Worm (Caenorhabditis elegans) whole organism, L4 larva: Measurements from ENCODE around the gene R13A1.5.

Experiments
- F10B5.3 ChIP-seq: sonication (generic microtip); optimal IDR thresholded peaks from 2 replicates; lab custom pipeline; 2016; ENCODE audit warnings: mild to moderate bottlenecking, missing genetic modification characterization, missing compliant biosample characterization
- F26F4.8 ChIP-seq: fragments of 200-800 bp; sonication (Bioruptor generic); conservative IDR thresholded peaks from 2 replicates; pipeline ENCODE4 v1.3.6; 2022; ENCODE audit warnings: missing genetic modification characterization, missing compliant biosample characterization
- F49E8.2 ChIP-seq: sonication (generic microtip); optimal IDR thresholded peaks from 2 replicates; lab custom pipeline; 2016; ENCODE audit warnings: missing compliant biosample characterization, mild to moderate bottlenecking, missing genetic modification characterization, borderline replicate concordance
- R02D3.7 ChIP-seq: fragments of 150-350 bp; sonication (generic microtip); optimal IDR thresholded peaks from 3 replicates; lab custom pipeline; 2014; ENCODE audit warnings: missing biosample characterization, missing genetic modification characterization
- Y48G9A.11 ChIP-seq: fragments of 200-800 bp; sonication (Bioruptor generic); IDR thresholded peaks from 2 replicates; pipeline ENCODE4 v1.3.6; 2022; ENCODE audit warnings: missing genetic modification reagents, missing genetic modification characterization, missing compliant biosample characterization
- Y5F2A.4 ChIP-seq: fragments of 200-800 bp; sonication (Bioruptor generic); optimal IDR thresholded peaks from 2 replicates; lab custom pipeline; 2018; ENCODE audit warnings: mild to moderate bottlenecking, missing genetic modification characterization, missing compliant biosample characterization
- ZK546.5 ChIP-seq, 2 experiments: sonication (generic microtip); optimal IDR thresholded peaks; 2 replicates each; lab custom pipeline; 2017; ENCODE audit warnings: missing biosample characterization in 2 of 2, missing genetic modification characterization in 2 of 2
- ama-1 ChIP-seq: fragments of 150-350 bp; optimal IDR thresholded peaks from 2 replicates; lab custom pipeline; 2014; ENCODE audit warnings: inconsistent platforms, mixed read lengths
- arid-1 ChIP-seq: fragments of 200-800 bp; sonication (Bioruptor generic); conservative IDR thresholded peaks from 2 replicates; pipeline ENCODE4 v1.3.6; 2022; ENCODE audit warnings: missing genetic modification reagents, missing genetic modification characterization, missing compliant biosample characterization
- attf-4 ChIP-seq: sonication (generic microtip); optimal IDR thresholded peaks from 3 replicates; lab custom pipeline; 2017; ENCODE audit warnings: missing biosample characterization, missing genetic modification characterization
- ceh-62 ChIP-seq: sonication (generic microtip); optimal IDR thresholded peaks from 2 replicates; lab custom pipeline; 2017; ENCODE audit warnings: missing biosample characterization, missing genetic modification characterization
- daf-19 ChIP-seq: fragments of 200-800 bp; sonication (Bioruptor generic); conservative IDR thresholded peaks from 2 replicates; pipeline ENCODE4 v1.3.6; 2022; ENCODE audit warnings: missing genetic modification characterization, missing compliant biosample characterization
- daf-8 ChIP-seq: fragments of 200-800 bp; sonication (Bioruptor generic); IDR thresholded peaks from 2 replicates; pipeline ENCODE4 v1.3.6; 2022; ENCODE audit warnings: missing genetic modification characterization, missing compliant biosample characterization
- dmd-9 ChIP-seq: fragments of 200-800 bp; sonication (Bioruptor generic); IDR thresholded peaks from 2 replicates; pipeline ENCODE4 v1.3.6; 2022; ENCODE audit warnings: missing genetic modification reagents, missing genetic modification characterization, missing compliant biosample characterization
- dpl-1 ChIP-seq: fragments of 150-350 bp; optimal IDR thresholded peaks from 2 replicates; lab custom pipeline; 2014; ENCODE audit warnings: missing biosample characterization, missing genetic modification reagents, missing genetic modification characterization
- dve-1 ChIP-seq: sonication (generic microtip); optimal IDR thresholded peaks from 2 replicates; lab custom pipeline; 2017; ENCODE audit warnings: antibody characterized with exemption, mild to moderate bottlenecking, missing genetic modification characterization, missing compliant biosample characterization; ENCODE audit not compliant: insufficient read depth
- egl-27 ChIP-seq: sonication (generic microtip); optimal IDR thresholded peaks from 3 replicates; lab custom pipeline; 2017; ENCODE audit warnings: missing biosample characterization, missing genetic modification reagents, missing genetic modification characterization
- fos-1 ChIP-seq: fragments of 150-350 bp; optimal IDR thresholded peaks from 2 replicates; lab custom pipeline; 2014; ENCODE audit warnings: missing biosample characterization, missing genetic modification characterization
- gei-8 ChIP-seq: fragments of 200-800 bp; sonication (Bioruptor generic); optimal IDR thresholded peaks from 2 replicates; lab custom pipeline; 2018; ENCODE audit warnings: mild to moderate bottlenecking, missing genetic modification characterization, missing compliant biosample characterization
- hlh-11 ChIP-seq: fragments of 200-800 bp; sonication (Bioruptor generic); optimal IDR thresholded peaks from 2 replicates; lab custom pipeline; 2018; ENCODE audit warnings: mild to moderate bottlenecking, missing genetic modification characterization, missing compliant biosample characterization
- hlh-30 ChIP-seq: sonication (generic microtip); optimal IDR thresholded peaks from 2 replicates; lab custom pipeline; 2017; ENCODE audit warnings: antibody characterized with exemption, mild to moderate bottlenecking, missing genetic modification characterization, missing compliant biosample characterization; ENCODE audit not compliant: insufficient read depth
- lin-15B ChIP-seq: fragments of 150-350 bp; sonication (generic microtip); optimal IDR thresholded peaks from 3 replicates; lab custom pipeline; 2014; ENCODE audit warnings: missing biosample characterization, missing genetic modification characterization
- lin-39 ChIP-seq: fragments of 150-350 bp; optimal IDR thresholded peaks from 2 replicates; lab custom pipeline; 2014; ENCODE audit warnings: missing biosample characterization, missing genetic modification reagents, missing genetic modification characterization
- madf-9 ChIP-seq: fragments of 200-800 bp; sonication (Bioruptor generic); conservative IDR thresholded peaks from 2 replicates; pipeline ENCODE4 v1.3.6; 2022; ENCODE audit warnings: missing genetic modification reagents, missing genetic modification characterization, missing compliant biosample characterization
- mdl-1 ChIP-seq, 2 experiments: fragments of 150-350 bp in 1 of 2; sonication (generic microtip) in 1 of 2; optimal IDR thresholded peaks; 2 replicates each; lab custom pipeline; 2014 to 2017; ENCODE audit warnings: missing biosample characterization in 2 of 2, missing genetic modification characterization in 2 of 2
- mdt-29 ChIP-seq: fragments of 200-800 bp; sonication (Bioruptor generic); IDR thresholded peaks from 2 replicates; pipeline ENCODE4 v1.3.6; 2022; ENCODE audit warnings: missing genetic modification reagents, missing genetic modification characterization, missing compliant biosample characterization
- mes-2 ChIP-seq: sonication (generic microtip); optimal IDR thresholded peaks from 2 replicates; lab custom pipeline; 2016; ENCODE audit warnings: missing genotype, mild to moderate bottlenecking, missing genetic modification characterization, missing compliant biosample characterization; ENCODE audit not compliant: poor library complexity, severe bottlenecking
- mxl-2 ChIP-seq: fragments of 200-800 bp; sonication (Bioruptor generic); conservative IDR thresholded peaks from 2 replicates; pipeline ENCODE4 v1.3.6; 2022; ENCODE audit warnings: missing genetic modification reagents, missing genetic modification characterization, missing compliant biosample characterization
- mxl-3 ChIP-seq: fragments of 200-800 bp; sonication (Bioruptor generic); optimal IDR thresholded peaks from 2 replicates; lab custom pipeline; 2018; ENCODE audit warnings: mild to moderate bottlenecking, missing genetic modification characterization, missing compliant biosample characterization
- nhr-25 ChIP-seq: sonication (generic microtip); optimal IDR thresholded peaks from 2 replicates; lab custom pipeline; 2017; ENCODE audit warnings: missing genetic modification characterization, mild to moderate bottlenecking, missing compliant biosample characterization, antibody characterized with exemption, moderate library complexity, borderline replicate concordance; ENCODE audit not compliant: insufficient read depth
- nhr-42 ChIP-seq: fragments of 200-800 bp; sonication (Bioruptor generic); IDR thresholded peaks from 2 replicates; pipeline ENCODE4 v1.3.6; 2022; ENCODE audit warnings: missing genetic modification characterization, missing compliant biosample characterization
- nhr-76 ChIP-seq: fragments of 150-350 bp; optimal IDR thresholded peaks from 2 replicates; lab custom pipeline; 2014; ENCODE audit warnings: missing biosample characterization, missing genetic modification characterization
- nhr-77 ChIP-seq: fragments of 150-350 bp; optimal IDR thresholded peaks from 2 replicates; lab custom pipeline; 2014; ENCODE audit warnings: missing biosample characterization, missing genetic modification characterization
- pha-4 ChIP-seq, 2 experiments: fragments of 150-350 bp in 1 of 2; fragments of 200-800 bp in 1 of 2; sonication (Bioruptor generic) in 1 of 2; IDR thresholded peaks in 1 of 2; optimal IDR thresholded peaks in 1 of 2; 2 replicates each; pipeline versions ENCODE4 v1.3.6 to Lab custom; 2014 to 2022; ENCODE audit warnings: missing genetic modification characterization in 2 of 2, missing genetic modification reagents in 2 of 2, missing biosample characterization in 1 of 2, missing compliant biosample characterization in 1 of 2
- php-3 ChIP-seq: fragments of 200-800 bp; sonication (Bioruptor generic); IDR thresholded peaks from 2 replicates; pipeline ENCODE4 v1.3.6; 2022; ENCODE audit warnings: missing genetic modification reagents, missing genetic modification characterization, missing compliant biosample characterization
- pqm-1 ChIP-seq: sonication (generic microtip); optimal IDR thresholded peaks from 2 replicates; lab custom pipeline; 2017; ENCODE audit warnings: missing biosample characterization, missing genetic modification characterization
- rbr-2 ChIP-seq: sonication (generic microtip); optimal IDR thresholded peaks from 2 replicates; lab custom pipeline; 2016; ENCODE audit warnings: missing genotype, missing genetic modification characterization, missing compliant biosample characterization
- sdz-12 ChIP-seq: fragments of 200-800 bp; sonication (Bioruptor generic); optimal IDR thresholded peaks from 2 replicates; lab custom pipeline; 2018; ENCODE audit warnings: mild to moderate bottlenecking, missing genetic modification characterization, missing compliant biosample characterization
- skn-1 ChIP-seq: fragments of 150-350 bp; optimal IDR thresholded peaks from 2 replicates; lab custom pipeline; 2014; ENCODE audit warnings: missing biosample characterization, missing genetic modification characterization
- snpc-1.2 ChIP-seq: fragments of 200-800 bp; sonication (Bioruptor generic); IDR thresholded peaks from 2 replicates; pipeline ENCODE4 v1.3.6; 2022; ENCODE audit warnings: missing genetic modification reagents, missing genetic modification characterization, missing compliant biosample characterization
- spr-3 ChIP-seq: fragments of 200-800 bp; sonication (Bioruptor generic); optimal IDR thresholded peaks from 2 replicates; lab custom pipeline; 2018; ENCODE audit warnings: mild to moderate bottlenecking, missing genetic modification characterization, missing compliant biosample characterization
- unc-130 ChIP-seq: sonication (generic microtip); optimal IDR thresholded peaks from 2 replicates; lab custom pipeline; 2016; ENCODE audit warnings: missing genetic modification reagents, missing genetic modification characterization, missing compliant biosample characterization
- unc-39 ChIP-seq: sonication (generic microtip); optimal IDR thresholded peaks from 2 replicates; lab custom pipeline; 2017; ENCODE audit warnings: missing biosample characterization, missing genetic modification characterization
- unc-62 ChIP-seq, 3 experiments: fragments of 150-350 bp in 1 of 3; sonication (generic microtip); optimal IDR thresholded peaks in 2 of 3; peaks in 1 of 3; 1 replicate in 1 of 3; 2 replicates in 2 of 3; lab custom pipeline; 2014 to 2017; ENCODE audit warnings: missing biosample characterization in 3 of 3, missing genetic modification characterization in 3 of 3, missing genetic modification reagents in 3 of 3, missing genotype in 1 of 3

Gene R13A1.5

DNA sequence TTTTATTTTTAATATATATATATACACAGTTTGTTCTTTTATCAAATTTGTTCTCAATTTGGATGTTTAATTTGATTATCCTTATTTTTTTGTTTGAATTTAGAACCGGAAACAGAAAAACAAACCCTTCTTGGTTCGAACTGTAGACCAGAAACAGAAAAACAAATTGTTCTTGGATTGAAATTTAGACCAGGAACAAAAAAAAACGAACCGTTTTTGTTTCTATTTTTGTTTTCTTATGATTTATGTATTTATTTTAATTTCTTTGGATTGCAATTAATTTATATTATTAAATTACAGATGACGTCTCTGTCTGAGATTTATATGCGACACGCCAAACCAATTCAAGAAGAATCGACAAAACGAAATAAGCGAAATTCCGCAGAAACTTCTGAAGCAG is 16.3 kb downstream of the R13A1.5 start, which contains the start of gene C42D4.19:
Gene C42D4.19, plus strand, starts transcription at position 301 of the 400 bp plus-strand sequence.
- TF ChIP-seq nhr-42 (GFP tag; lab: Robert Waterston, UW), result no peak
- TF ChIP-seq mdl-1 (tag; optimal IDR thresholded peaks at IDR 0.05; lab: Kevin White, UChicago), result no peak
- TF ChIP-seq madf-9, result no peak
- no peak for TF ChIP-seq sdz-12 (GFP tag; lab: Kevin White, UChicago)
- TF ChIP-seq ceh-62 (tag; lab: Kevin White, UChicago), result no peak
- no peak for TF ChIP-seq mxl-2 (GFP tag; lab: Robert Waterston, UW)
- no peak for TF ChIP-seq attf-4 (tag; lab: Kevin White, UChicago)
- no peak for TF ChIP-seq unc-39 (tag; lab: Kevin White, UChicago)
- TF ChIP-seq nhr-76, result no peak
- no peak for TF ChIP-seq F10B5.3 (tag; lab: Kevin White, UChicago)
- no peak for TF ChIP-seq hlh-11
- TF ChIP-seq F26F4.8, result no peak
- no peak for TF ChIP-seq php-3 (GFP tag; lab: Robert Waterston, UW)
- no peak for TF ChIP-seq dmd-9 (GFP tag; lab: Robert Waterston, UW)
- no peak for TF ChIP-seq snpc-1.2 (GFP tag; lab: Robert Waterston, UW)
- TF ChIP-seq unc-130 (GFP tag; lab: Kevin White, UChicago), result no peak
- no peak for TF ChIP-seq daf-8 (GFP tag; lab: Robert Waterston, UW)
- TF ChIP-seq R02D3.7 (tag; lab: Kevin White, UChicago), result no peak
- TF ChIP-seq, all 104 proteins: peak for 0

DNA sequence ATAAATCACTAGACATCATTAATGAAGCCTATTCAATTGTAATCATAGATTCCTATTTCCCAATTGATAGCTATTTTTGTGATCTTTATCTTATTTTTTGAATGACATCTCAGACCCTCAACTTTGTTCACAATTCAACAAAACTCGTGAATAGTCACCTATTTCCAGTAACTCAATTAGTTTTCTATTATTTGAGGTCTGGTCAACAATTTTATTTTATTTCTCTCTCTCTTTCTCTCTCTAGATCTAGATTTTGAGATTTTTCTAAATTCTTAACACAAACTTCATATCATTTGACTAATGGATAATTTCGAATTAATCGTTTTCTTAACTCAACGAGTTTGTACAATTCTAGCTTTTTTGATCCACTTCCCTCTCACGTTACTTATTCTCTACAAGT is 18.2 kb downstream of the R13A1.5 start, which contains the start of gene str-1:
Gene str-1, plus strand, starts transcription at position 301 of the 400 bp plus-strand sequence.
- TF ChIP-seq F49E8.2, result no peak
- no peak for TF ChIP-seq php-3 (GFP tag; lab: Robert Waterston, UW)
- no peak for TF ChIP-seq ZK546.5 (tag; optimal IDR thresholded peaks at IDR 0.05; lab: Kevin White, UChicago)
- TF ChIP-seq rbr-2, result no peak
- no peak for TF ChIP-seq pha-4 (GFP tag; IDR thresholded peaks at IDR 0.05; lab: Robert Waterston, UW)
- TF ChIP-seq pha-4 (tag; optimal IDR thresholded peaks at IDR 0.05; lab: Kevin White, UChicago), result no peak
- no peak for TF ChIP-seq dve-1 (tag; lab: Kevin White, UChicago)
- TF ChIP-seq nhr-25, result no peak
- no peak for TF ChIP-seq lin-39
- no peak for TF ChIP-seq spr-3 (GFP tag; lab: Kevin White, UChicago)
- no peak for TF ChIP-seq daf-19 (GFP tag; lab: Robert Waterston, UW)
- no peak for TF ChIP-seq dpl-1 (GFP tag; lab: Kevin White, UChicago)
- TF ChIP-seq gei-8 (GFP tag; lab: Kevin White, UChicago), result no peak
- TF ChIP-seq pqm-1, result no peak
- no peak for TF ChIP-seq egl-27 (tag; lab: Kevin White, UChicago)
- TF ChIP-seq mes-2 (tag; lab: Kevin White, UChicago), result no peak
- TF ChIP-seq mdt-29 (GFP tag; lab: Robert Waterston, UW), result no peak
- TF ChIP-seq hlh-30 (tag; lab: Kevin White, UChicago), result no peak

DNA sequence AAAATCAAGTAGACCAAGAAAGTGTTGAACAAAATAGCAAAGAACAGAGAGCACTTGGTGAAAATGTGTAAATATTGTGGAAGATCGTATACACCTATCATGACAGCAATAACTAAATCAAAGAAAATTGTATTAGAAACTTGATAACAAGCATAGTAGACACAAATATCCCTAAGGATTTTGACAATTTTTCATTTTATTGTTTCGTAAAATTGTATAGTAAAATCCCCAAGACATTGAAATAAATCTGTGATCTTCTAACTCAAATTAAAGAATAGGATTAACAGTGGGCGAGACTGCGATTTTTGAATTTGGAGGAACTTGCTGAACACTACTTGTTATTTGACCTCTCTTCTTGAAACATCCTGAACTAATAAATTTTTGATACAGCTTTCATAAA is 20.4 kb downstream of the R13A1.5 start, which contains the start of gene str-220:
Gene str-220, minus strand, starts transcription at position 101 of the 400 bp plus-strand sequence.
- TF ChIP-seq mes-2 (tag; lab: Kevin White, UChicago) (no peak), unc-62 (GFP tag; optimal IDR thresholded peaks at IDR 0.05 in 1 of 2; lab: Kevin White, UChicago) (no peak), unc-62 (tag; optimal IDR thresholded peaks at IDR 0.05; lab: Kevin White, UChicago) (no peak), lin-15B (tag; lab: Kevin White, UChicago) (no peak), Y5F2A.4 (GFP tag; lab: Kevin White, UChicago) (no peak), mdl-1 (tag; optimal IDR thresholded peaks at IDR 0.05; lab: Kevin White, UChicago) (no peak), unc-130 (GFP tag; lab: Kevin White, UChicago) (no peak), skn-1 (tag; lab: Kevin White, UChicago) (no peak), arid-1 (GFP tag; lab: Robert Waterston, UW) (no peak), nhr-77 (no peak), rbr-2 (no peak), sdz-12 (GFP tag; lab: Kevin White, UChicago) (no peak), mxl-3 (GFP tag; lab: Kevin White, UChicago) (no peak), ama-1 (lab: Kevin White, UChicago) (no peak), fos-1 (tag; lab: Kevin White, UChicago) (no peak), Y48G9A.11 (GFP tag; lab: Robert Waterston, UW) (no peak)
